Worm (Caenorhabditis elegans) whole organism, L3 larva: Measurements from ENCODE around the gene rack-1.
A peak's percentile ranks its signal among the peaks of the same experiment; 100 is the strongest.

ENCODE experiments used
- ZK546.5 ChIP-seq: sonication (generic microtip); optimal IDR thresholded peaks from 2 replicates; lab custom pipeline; 2017; ENCODE audit warnings: missing biosample characterization, missing genetic modification characterization
- aly-2 ChIP-seq: fragments of 150-350 bp; optimal IDR thresholded peaks from 2 replicates; lab custom pipeline; 2014; ENCODE audit warnings: missing biosample characterization, missing genetic modification characterization
- ama-1 ChIP-seq: fragments of 150-350 bp; optimal IDR thresholded peaks from 2 replicates; lab custom pipeline; 2018
- ceh-82 ChIP-seq: fragments of 150-350 bp; optimal IDR thresholded peaks from 2 replicates; lab custom pipeline; 2014; ENCODE audit warnings: missing biosample characterization, missing genetic modification characterization
- egl-27 ChIP-seq: sonication (generic microtip); optimal IDR thresholded peaks from 4 replicates; lab custom pipeline; 2017; ENCODE audit warnings: missing biosample characterization, missing genetic modification reagents, missing genetic modification characterization
- elt-2 ChIP-seq: sonication (generic microtip); optimal IDR thresholded peaks from 2 replicates; lab custom pipeline; 2016; ENCODE audit warnings: missing genetic modification reagents, mild to moderate bottlenecking, missing genetic modification characterization, missing compliant biosample characterization
- fos-1 ChIP-seq: fragments of 150-350 bp; optimal IDR thresholded peaks from 2 replicates; lab custom pipeline; 2014; ENCODE audit warnings: missing biosample characterization, missing genetic modification characterization
- jun-1 ChIP-seq: fragments of 150-350 bp; optimal IDR thresholded peaks from 2 replicates; lab custom pipeline; 2014; ENCODE audit warnings: missing biosample characterization, missing genetic modification reagents, missing genetic modification characterization
- lin-15B ChIP-seq: fragments of 150-350 bp; optimal IDR thresholded peaks from 2 replicates; lab custom pipeline; 2014; ENCODE audit warnings: missing biosample characterization, missing genetic modification characterization
- nhr-77 ChIP-seq: fragments of 150-350 bp; optimal IDR thresholded peaks from 2 replicates; lab custom pipeline; 2014; ENCODE audit warnings: missing biosample characterization, missing genetic modification characterization
- pha-4 ChIP-seq: fragments of 150-350 bp; optimal IDR thresholded peaks from 2 replicates; lab custom pipeline; 2014; ENCODE audit warnings: missing biosample characterization, missing genetic modification reagents, missing genetic modification characterization
- pqm-1 ChIP-seq: fragments of 150-350 bp; optimal IDR thresholded peaks from 2 replicates; lab custom pipeline; 2017; ENCODE audit warnings: missing biosample characterization, missing genetic modification characterization, inconsistent platforms
- sea-2 ChIP-seq: fragments of 150-350 bp; sonication (generic microtip); optimal IDR thresholded peaks from 4 replicates; lab custom pipeline; 2014; ENCODE audit warnings: missing biosample characterization, missing genetic modification reagents, missing genetic modification characterization
- tbx-2 ChIP-seq: sonication (generic microtip); optimal IDR thresholded peaks from 2 replicates; lab custom pipeline; 2016; ENCODE audit warnings: mild to moderate bottlenecking, missing genetic modification characterization, missing compliant biosample characterization

DNA sequence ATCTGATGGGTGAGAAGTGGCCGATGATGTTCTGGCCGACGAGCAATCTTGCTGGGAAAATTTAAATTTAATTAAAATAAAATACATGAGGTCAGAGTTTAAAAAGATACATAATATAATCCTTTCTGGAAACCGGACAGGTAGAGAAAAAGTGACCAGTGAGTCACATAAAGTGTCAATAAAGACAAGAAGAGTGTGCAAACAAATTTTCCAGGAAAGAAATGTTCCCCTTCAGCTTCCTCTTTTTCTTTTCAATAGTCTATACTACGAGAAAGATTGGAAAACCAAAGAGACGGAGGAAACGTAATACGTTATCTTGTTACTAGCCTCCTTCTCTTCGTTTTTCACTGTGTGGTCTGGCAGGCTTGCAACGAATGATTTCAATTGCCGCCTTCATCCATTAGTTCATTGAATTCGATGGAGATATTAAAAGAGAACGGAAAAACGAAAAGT is 25.9 kb upstream of the rack-1 start, which contains the start of gene tsp-12:
- no peak for TF ChIP-seq fos-1 (tag; lab: Kevin White, UChicago)
- no peak for TF ChIP-seq ZK546.5 (tag; lab: Kevin White, UChicago)
- peak; percentile 63 for TF ChIP-seq pha-4
- TF ChIP-seq egl-27 (tag; lab: Kevin White, UChicago), result no peak
- no peak for TF ChIP-seq sea-2 (GFP tag; lab: Kevin White, UChicago)
- TF ChIP-seq lin-15B (tag; lab: Kevin White, UChicago), result no peak
- no peak for TF ChIP-seq ceh-82 (tag; lab: Kevin White, UChicago)
- no peak for TF ChIP-seq aly-2 (tag; lab: Kevin White, UChicago)
- TF ChIP-seq jun-1 (tag; lab: Kevin White, UChicago), result no peak
- TF ChIP-seq pqm-1, result no peak
- TF ChIP-seq tbx-2 (tag; lab: Kevin White, UChicago), result no peak
- no peak for TF ChIP-seq nhr-77 (tag; lab: Kevin White, UChicago)
- TF ChIP-seq ama-1 (lab: Kevin White, UChicago), result no peak
- TF ChIP-seq elt-2, result no peak
